Worm (Caenorhabditis elegans): Measurements from ENCODE around the gene mltn-8.

- no peak for TF ChIP-seq dao-5 (tag; optimal IDR thresholded peaks at IDR 0.05)
- no peak for TF ChIP-seq him-1 (tag; optimal IDR thresholded peaks at IDR 0.05)
- TF ChIP-seq W03F9.2 (tag; optimal IDR thresholded peaks at IDR 0.05): no peak
These were observed 48.8 kb upstream of the mltn-8 start, which contains the start of gene B0554.4 for ce11 chrV:428844-429243.
